Fruit fly (Drosophila melanogaster): ENCODE measurements around the gene eIF4EHP.

- TF ChIP-seq OdsH (GFP tag; optimal IDR thresholded peaks at IDR 0.05), result no peak
- TF ChIP-seq pan (optimal IDR thresholded peaks at IDR 0.05), result no peak
- no peak for TF ChIP-seq rgr (GFP tag; optimal IDR thresholded peaks at IDR 0.05)
- no peak for TF ChIP-seq Hr78 (GFP tag; optimal IDR thresholded peaks at IDR 0.05)
- no peak for TF ChIP-seq psq (GFP tag; optimal IDR thresholded peaks at IDR 0.05)
- TF ChIP-seq dsf (GFP tag; optimal IDR thresholded peaks at IDR 0.05; ENCODE audit: borderline replicate concordance), result no peak
- TF ChIP-seq h (GFP tag; optimal IDR thresholded peaks at IDR 0.05), result no peak
- no peak for TF ChIP-seq Dif (GFP tag; optimal IDR thresholded peaks at IDR 0.05; ENCODE audit: partially characterized antibody)
- no peak for TF ChIP-seq br (GFP tag; optimal IDR thresholded peaks at IDR 0.05)
- TF ChIP-seq Jra (GFP tag; optimal IDR thresholded peaks at IDR 0.05), result no peak
- no peak for TF ChIP-seq sage (GFP tag; optimal IDR thresholded peaks at IDR 0.05)
- no peak for TF ChIP-seq Abd-B (GFP tag; optimal IDR thresholded peaks at IDR 0.05)
- no peak for TF ChIP-seq N (GFP tag; optimal IDR thresholded peaks at IDR 0.05)
- TF ChIP-seq Dfd (GFP tag; optimal IDR thresholded peaks at IDR 0.05), result no peak
Observed at dm6 chr3R:24068830-24069229, 39.9 kb downstream of the eIF4EHP start.
